1 fruit fly cellular context compared by ENCODE assay signal in genomic region chr3R:16316747-16317146, dm6.
TF ChIP-seq lines count a peak whose summit lies in the region.

No protein-coding gene starts in this region.

TF ChIP-seq in whole organism, prepupa, 60 proteins besides CTCF, POLR2A, EP300 and RAD21 (continued from another document):
- TF ChIP-seq CG8632 (GFP tag; optimal IDR thresholded peaks at IDR 0.05; lab: Kevin White, UChicago) (no peak), CG6163 (GFP tag; IDR thresholded peaks at IDR 0.05; lab: Robert Waterston, UW) (peak; percentile 37; the same call in 2 of the 3 replicates), spab (GFP tag; optimal IDR thresholded peaks at IDR 0.05; lab: Kevin White, UChicago) (no peak), CG7368 (GFP tag; optimal IDR thresholded peaks at IDR 0.05; lab: Kevin White, UChicago) (peak; percentile 27), CG31627 (GFP tag; optimal IDR thresholded peaks at IDR 0.05; lab: Kevin White, UChicago) (no peak), CG1621 (tag; optimal IDR thresholded peaks at IDR 0.05; lab: Kevin White, UChicago) (peak; percentile 36), CG6808 (GFP tag; optimal IDR thresholded peaks at IDR 0.05; lab: Kevin White, UChicago) (peak; percentile 17), Hr38 (GFP tag; optimal IDR thresholded peaks at IDR 0.05; lab: Kevin White, UChicago) (no peak), Ets96B (tag; optimal IDR thresholded peaks at IDR 0.05; lab: Kevin White, UChicago) (no peak), Eip93F (GFP tag; optimal IDR thresholded peaks at IDR 0.05; lab: Kevin White, UChicago) (no peak), CG9139 (GFP tag; optimal IDR thresholded peaks at IDR 0.05; lab: Kevin White, UChicago) (peak; percentile 8), CG11294 (GFP tag; IDR thresholded peaks at IDR 0.05; lab: Robert Waterston, UW) (no peak), CG11762 (GFP tag; optimal IDR thresholded peaks at IDR 0.05; lab: Kevin White, UChicago; ENCODE audit: insufficient read depth) (no peak), Eip78C (GFP tag; lab: Kevin White, UChicago) (peak; percentile 77), Hr4 (GFP tag; optimal IDR thresholded peaks at IDR 0.05; lab: Kevin White, UChicago) (no peak), acj6 (GFP tag; optimal IDR thresholded peaks at IDR 0.05; lab: Kevin White, UChicago) (no peak), Hr39 (GFP tag; optimal IDR thresholded peaks at IDR 0.05; lab: Kevin White, UChicago) (no peak), CG3919 (GFP tag; optimal IDR thresholded peaks at IDR 0.05; lab: Kevin White, UChicago) (no peak), Eip75B (GFP tag; optimal IDR thresholded peaks at IDR 0.05; lab: Kevin White, UChicago) (peak; percentile 44), CG15336 (GFP tag; IDR thresholded peaks at IDR 0.05; lab: Robert Waterston, UW) (no peak), CG6792 (GFP tag; optimal IDR thresholded peaks at IDR 0.05; lab: Kevin White, UChicago) (no peak), CG6854 (GFP tag; optimal IDR thresholded peaks at IDR 0.05; lab: Kevin White, UChicago) (peak; percentile 54), CG32006 (GFP tag; optimal IDR thresholded peaks at IDR 0.05; lab: Kevin White, UChicago) (no peak), CG10631 (GFP tag; optimal IDR thresholded peaks at IDR 0.05; lab: Kevin White, UChicago) (no peak), pdm3 (GFP tag; optimal IDR thresholded peaks at IDR 0.05; lab: Kevin White, UChicago) (no peak), Ets21C (GFP tag; optimal IDR thresholded peaks at IDR 0.05; lab: Kevin White, UChicago) (no peak), Met (GFP tag; optimal IDR thresholded peaks at IDR 0.05; lab: Kevin White, UChicago) (no peak), Smox (GFP tag; optimal IDR thresholded peaks at IDR 0.05; lab: Kevin White, UChicago) (no peak), Sox102F (GFP tag; optimal IDR thresholded peaks at IDR 0.05; lab: Kevin White, UChicago) (no peak)
